Fruit fly (Drosophila melanogaster) whole organism, embryonic: Measurements from ENCODE around the gene mthl9.

Source experiments
- Adf1 ChIP-seq: fragments of 200-800 bp; sonication (Bioruptor generic); IDR thresholded peaks from 2 replicates; pipeline ENCODE4 v1.3.6; 2022; ENCODE audit warnings: missing biosample characterization, missing genetic modification characterization
- Blimp-1 ChIP-seq: fragments of 200-800 bp; sonication (Bioruptor generic); optimal IDR thresholded peaks from 3 replicates; lab custom pipeline; 2018; ENCODE audit warnings: missing biosample characterization, missing genetic modification characterization, mild to moderate bottlenecking, moderate library complexity, missing genetic modification reagents
- CG10267 ChIP-seq: fragments of 200-800 bp; sonication (Bioruptor generic); optimal IDR thresholded peaks from 2 replicates; lab custom pipeline; 2018; ENCODE audit warnings: missing biosample characterization, mild to moderate bottlenecking, missing genetic modification characterization, moderate library complexity
- CG10565 ChIP-seq: fragments of 200-800 bp; sonication (Bioruptor generic); optimal IDR thresholded peaks from 3 replicates; lab custom pipeline; 2016; ENCODE audit warnings: missing biosample characterization, mild to moderate bottlenecking, missing genetic modification characterization
- CG10654 ChIP-seq: fragments of 200-800 bp; sonication (Bioruptor generic); optimal IDR thresholded peaks from 2 replicates; lab custom pipeline; 2016; ENCODE audit warnings: missing biosample characterization, missing genetic modification characterization
- CG10959 ChIP-seq: fragments of 200-800 bp; sonication (Bioruptor generic); IDR thresholded peaks from 2 replicates; pipeline ENCODE4 v1.3.6; 2022; ENCODE audit warnings: missing biosample characterization, missing genetic modification characterization
- CG11085 ChIP-seq: fragments of 200-800 bp; sonication (Bioruptor generic); IDR thresholded peaks from 2 replicates; pipeline ENCODE4 v1.3.6; 2022; ENCODE audit warnings: missing biosample characterization, missing genetic modification characterization
- CG11093 ChIP-seq: fragments of 200-800 bp; sonication (Bioruptor generic); IDR thresholded peaks from 3 replicates; pipeline ENCODE4 v1.3.6; 2022; ENCODE audit warnings: missing biosample characterization, missing genetic modification characterization
- CG11247 ChIP-seq: fragments of 200-800 bp; sonication (Bioruptor generic); IDR thresholded peaks from 2 replicates; pipeline ENCODE4 v1.3.6; 2022; ENCODE audit warnings: missing biosample characterization, missing genetic modification characterization
- CG13624 ChIP-seq: fragments of 200-800 bp; sonication (Bioruptor generic); optimal IDR thresholded peaks from 2 replicates; lab custom pipeline; 2016; ENCODE audit warnings: missing biosample characterization, missing genetic modification characterization
- CG14667 ChIP-seq: fragments of 200-800 bp; sonication (Bioruptor generic); IDR thresholded peaks from 2 replicates; pipeline ENCODE4 v1.3.6; 2022; ENCODE audit warnings: missing biosample characterization, missing genetic modification characterization
- CG17359 ChIP-seq: fragments of 200-800 bp; sonication (Bioruptor generic); optimal IDR thresholded peaks from 3 replicates; lab custom pipeline; 2018; ENCODE audit warnings: missing biosample characterization, mild to moderate bottlenecking, missing genetic modification characterization, moderate library complexity
- CG2116 ChIP-seq: fragments of 200-800 bp; sonication (Bioruptor generic); optimal IDR thresholded peaks from 3 replicates; lab custom pipeline; 2018; ENCODE audit warnings: missing biosample characterization, mild to moderate bottlenecking, missing genetic modification characterization
- CG3065 ChIP-seq: fragments of 200-800 bp; sonication (Bioruptor generic); optimal IDR thresholded peaks from 2 replicates; lab custom pipeline; 2016; ENCODE audit warnings: missing biosample characterization, missing genetic modification characterization
- CG31388 ChIP-seq: fragments of 200-800 bp; sonication (Bioruptor generic); optimal IDR thresholded peaks from 2 replicates; lab custom pipeline; 2016; ENCODE audit warnings: missing biosample characterization, missing genetic modification characterization
- CG32767 ChIP-seq: fragments of 200-800 bp; sonication (Bioruptor generic); IDR thresholded peaks from 2 replicates; pipeline ENCODE4 v1.3.6; 2022; ENCODE audit warnings: missing biosample characterization, missing genetic modification characterization
- CG3995 ChIP-seq: fragments of 200-800 bp; sonication (Bioruptor generic); optimal IDR thresholded peaks from 3 replicates; lab custom pipeline; 2016; ENCODE audit warnings: missing biosample characterization, missing genetic modification characterization
- CG5953 ChIP-seq: fragments of 200-800 bp; sonication (Bioruptor generic); IDR thresholded peaks from 2 replicates; pipeline ENCODE4 v1.3.6; 2022; ENCODE audit warnings: missing biosample characterization, missing genetic modification characterization
- CG7839 ChIP-seq: fragments of 200-800 bp; sonication (Bioruptor generic); optimal IDR thresholded peaks from 3 replicates; lab custom pipeline; 2018; ENCODE audit warnings: missing biosample characterization, mild to moderate bottlenecking, missing genetic modification characterization, moderate library complexity
- CG7928 ChIP-seq: fragments of 200-800 bp; sonication (Bioruptor generic); optimal IDR thresholded peaks from 2 replicates; lab custom pipeline; 2017; ENCODE audit warnings: missing biosample characterization, mild to moderate bottlenecking, missing genetic modification characterization
- CG7987 ChIP-seq: fragments of 200-800 bp; sonication (Bioruptor generic); optimal IDR thresholded peaks from 2 replicates; lab custom pipeline; 2018; ENCODE audit warnings: missing biosample characterization, mild to moderate bottlenecking, missing genetic modification characterization, moderate library complexity
- CG8924 ChIP-seq: fragments of 200-800 bp; optimal IDR thresholded peaks from 3 replicates; lab custom pipeline; 2019; ENCODE audit warnings: missing biosample characterization, mild to moderate bottlenecking, missing genetic modification characterization, moderate library complexity
- CG9437 ChIP-seq: fragments of 200-800 bp; sonication (Bioruptor generic); optimal IDR thresholded peaks from 2 replicates; lab custom pipeline; 2018; ENCODE audit warnings: missing biosample characterization, mild to moderate bottlenecking, missing genetic modification characterization
- CG9797 ChIP-seq: fragments of 200-800 bp; sonication (Bioruptor generic); optimal IDR thresholded peaks from 3 replicates; lab custom pipeline; 2018; ENCODE audit warnings: missing biosample characterization, mild to moderate bottlenecking, missing genetic modification characterization
- Dip3 ChIP-seq: fragments of 200-800 bp; sonication (Bioruptor generic); optimal IDR thresholded peaks from 3 replicates; lab custom pipeline; 2016; ENCODE audit warnings: missing biosample characterization, missing genetic modification characterization
- Fer2 ChIP-seq: fragments of 200-800 bp; sonication (Bioruptor generic); optimal IDR thresholded peaks from 2 replicates; lab custom pipeline; 2018; ENCODE audit warnings: missing biosample characterization, mild to moderate bottlenecking, missing genetic modification characterization, moderate library complexity
- H15 ChIP-seq: fragments of 200-800 bp; sonication (Bioruptor generic); IDR thresholded peaks from 3 replicates; pipeline ENCODE4 v1.3.6; 2022; ENCODE audit warnings: missing biosample characterization, missing genetic modification characterization
- HHEX ChIP-seq: fragments of 200-800 bp; sonication (Bioruptor generic); optimal IDR thresholded peaks from 3 replicates; lab custom pipeline; 2017; ENCODE audit warnings: missing biosample characterization, mild to moderate bottlenecking, missing genetic modification characterization, missing genetic modification reagents
- Hey ChIP-seq: fragments of 200-800 bp; sonication (Bioruptor generic); optimal IDR thresholded peaks from 3 replicates; lab custom pipeline; 2018; ENCODE audit warnings: missing biosample characterization, mild to moderate bottlenecking, missing genetic modification characterization
- Hmx ChIP-seq: fragments of 200-800 bp; sonication (Bioruptor generic); optimal IDR thresholded peaks from 2 replicates; lab custom pipeline; 2016; ENCODE audit warnings: missing biosample characterization, missing genetic modification characterization
- Lim3 ChIP-seq: fragments of 200-800 bp; sonication (Bioruptor generic); IDR thresholded peaks from 2 replicates; pipeline ENCODE4 v1.3.6; 2022; ENCODE audit warnings: missing biosample characterization, missing genetic modification characterization
- Meics ChIP-seq: fragments of 200-800 bp; sonication (Bioruptor generic); optimal IDR thresholded peaks from 2 replicates; lab custom pipeline; 2017; ENCODE audit warnings: missing biosample characterization, mild to moderate bottlenecking, missing genetic modification characterization
- Nf-YB ChIP-seq: fragments of 200-800 bp; sonication (Bioruptor generic); optimal IDR thresholded peaks from 3 replicates; lab custom pipeline; 2019; ENCODE audit warnings: missing biosample characterization, mild to moderate bottlenecking, missing genetic modification characterization, moderate library complexity
- Ssrp ChIP-seq: fragments of 200-800 bp; sonication (Bioruptor generic); optimal IDR thresholded peaks from 2 replicates; lab custom pipeline; 2018; ENCODE audit warnings: missing biosample characterization, mild to moderate bottlenecking, missing genetic modification characterization, moderate library complexity
- Stat92E ChIP-seq, 3 experiments: fragments of >200 bp in 2 of 3; fragments of 200-800 bp in 1 of 3; sonication (Bioruptor generic) in 1 of 3; optimal IDR thresholded peaks; 2 replicates each; lab custom pipeline; 2017 to 2019; ENCODE audit warnings: missing biosample characterization in 3 of 3, missing genetic modification characterization in 3 of 3, mild to moderate bottlenecking in 1 of 3, moderate library complexity in 1 of 3
- Xbp1 ChIP-seq: fragments of 200-800 bp; sonication (Bioruptor generic); optimal IDR thresholded peaks from 3 replicates; lab custom pipeline; 2016; ENCODE audit warnings: missing biosample characterization, mild to moderate bottlenecking, missing genetic modification characterization
- chif ChIP-seq, 2 experiments: fragments of 200-800 bp; sonication (Bioruptor generic); optimal IDR thresholded peaks; 3 replicates each; lab custom pipeline; 2016; ENCODE audit warnings: missing biosample characterization in 2 of 2, missing genetic modification characterization in 2 of 2
- cwo ChIP-seq: fragments of 200-800 bp; sonication (Bioruptor generic); optimal IDR thresholded peaks from 3 replicates; lab custom pipeline; 2017; ENCODE audit warnings: missing biosample characterization, missing genetic modification characterization, mild to moderate bottlenecking, moderate library complexity, missing genetic modification reagents
- dati ChIP-seq: fragments of 200-800 bp; sonication (Bioruptor generic); IDR thresholded peaks from 2 replicates; pipeline ENCODE4 v1.3.6; 2022; ENCODE audit warnings: missing biosample characterization, missing genetic modification characterization
- fd3F ChIP-seq: fragments of 200-800 bp; sonication (Bioruptor generic); optimal IDR thresholded peaks from 2 replicates; lab custom pipeline; 2018; ENCODE audit warnings: missing biosample characterization, mild to moderate bottlenecking, missing genetic modification characterization, moderate library complexity
- grn ChIP-seq: fragments of 200-800 bp; sonication (Bioruptor generic); optimal IDR thresholded peaks from 3 replicates; lab custom pipeline; 2017; ENCODE audit warnings: missing biosample characterization, missing genetic modification characterization
- gt ChIP-seq: fragments of 200-800 bp; sonication (Bioruptor generic); IDR thresholded peaks from 2 replicates; pipeline ENCODE4 v1.3.6; 2022; ENCODE audit warnings: missing biosample characterization, missing genetic modification characterization
- insv ChIP-seq, 2 experiments: fragments of 200-800 bp; sonication (Bioruptor generic); optimal IDR thresholded peaks; 3 replicates each; lab custom pipeline; 2016 to 2018; ENCODE audit warnings: missing biosample characterization in 2 of 2, missing genetic modification characterization in 2 of 2
- lov ChIP-seq, 2 experiments: fragments of 200-800 bp in 1 of 2; fragments of >200 bp in 1 of 2; sonication (Bioruptor generic) in 1 of 2; IDR thresholded peaks in 1 of 2; optimal IDR thresholded peaks in 1 of 2; 2 replicates in 1 of 2; 3 replicates in 1 of 2; pipeline versions ENCODE4 v1.3.6 to Lab custom; 2017 to 2022; ENCODE audit warnings: missing biosample characterization in 1 of 2, missing genetic modification characterization in 1 of 2
- p53 ChIP-seq: fragments of 200-800 bp; sonication (Bioruptor generic); optimal IDR thresholded peaks from 2 replicates; lab custom pipeline; 2016; ENCODE audit warnings: missing biosample characterization, missing genetic modification characterization
- pho ChIP-seq: fragments of 200-800 bp; sonication (Bioruptor generic); optimal IDR thresholded peaks from 2 replicates; lab custom pipeline; 2016; ENCODE audit warnings: missing biosample characterization, missing genetic modification characterization
- salm ChIP-seq: fragments of 200-800 bp; sonication (Bioruptor generic); optimal IDR thresholded peaks from 2 replicates; lab custom pipeline; 2018; ENCODE audit warnings: missing biosample characterization, mild to moderate bottlenecking, missing genetic modification characterization
- tll ChIP-seq, 2 experiments: fragments of 200-800 bp in 1 of 2; fragments of >200 bp in 1 of 2; sonication (Bioruptor generic) in 1 of 2; optimal IDR thresholded peaks; 2 replicates each; lab custom pipeline; 2017 to 2019; ENCODE audit warnings: missing biosample characterization in 2 of 2, missing genetic modification characterization in 2 of 2, mild to moderate bottlenecking in 1 of 2, moderate library complexity in 1 of 2
- usp ChIP-seq: fragments of >200 bp; optimal IDR thresholded peaks from 2 replicates; lab custom pipeline; 2017; ENCODE audit warnings: missing biosample characterization, missing genetic modification characterization
- zen2 ChIP-seq: fragments of 200-800 bp; sonication (Bioruptor generic); IDR thresholded peaks from 3 replicates; pipeline ENCODE4 v1.3.6; 2022; ENCODE audit warnings: missing biosample characterization, missing genetic modification characterization; ENCODE audit not compliant: partially characterized antibody

Gene mthl9

dm6 chr3L:329153-329698, 2.9 kb downstream of the mthl9 start (continued):
- no peak for TF ChIP-seq grn (GFP tag; lab: Kevin White, UChicago)
- no peak for TF ChIP-seq Xbp1 (GFP tag; lab: Kevin White, UChicago)
- no peak for TF ChIP-seq Stat92E (GFP tag; optimal IDR thresholded peaks at IDR 0.05; lab: Kevin White, UChicago)
- TF ChIP-seq CG14667 (GFP tag; lab: Robert Waterston, UW) = no peak
- no peak for TF ChIP-seq tll (GFP tag; optimal IDR thresholded peaks at IDR 0.05; lab: Kevin White, UChicago)
- TF ChIP-seq CG10267 (tag; lab: Kevin White, UChicago) = no peak
- no peak for TF ChIP-seq CG32767 (GFP tag; lab: Robert Waterston, UW)
- peak; percentile 18 for TF ChIP-seq salm (tag; lab: Kevin White, UChicago)
- peak; percentile 57 for TF ChIP-seq CG2116 (GFP tag; lab: Kevin White, UChicago)
- no peak for TF ChIP-seq Ssrp (tag; lab: Kevin White, UChicago)
- TF ChIP-seq CG11247 (GFP tag; lab: Robert Waterston, UW) = no peak
- TF ChIP-seq CG13624 = peak; percentile 23
- no peak for TF ChIP-seq CG11085 (GFP tag; lab: Robert Waterston, UW)
- TF ChIP-seq CG10565 (GFP tag; lab: Kevin White, UChicago) = no peak
- TF ChIP-seq Hmx (GFP tag; lab: Kevin White, UChicago) = no peak
- no peak for TF ChIP-seq CG31388 (GFP tag; lab: Kevin White, UChicago)
- no peak for TF ChIP-seq Lim3 (GFP tag; lab: Robert Waterston, UW)
- TF ChIP-seq Dip3 (GFP tag; lab: Kevin White, UChicago) = no peak
- no peak for TF ChIP-seq CG10654 (GFP tag; lab: Kevin White, UChicago)
- no peak for TF ChIP-seq Adf1 (GFP tag; lab: Robert Waterston, UW)
- TF ChIP-seq dati (GFP tag; lab: Robert Waterston, UW) = no peak
- TF ChIP-seq Fer2 (tag; lab: Kevin White, UChicago) = peak; percentile 3
- peak; percentile 58 for TF ChIP-seq Meics
- TF ChIP-seq H15 (GFP tag; lab: Robert Waterston, UW) = no peak
- TF ChIP-seq CG3995 (GFP tag; lab: Kevin White, UChicago) = no peak
- no peak for TF ChIP-seq fd3F
- no peak for TF ChIP-seq CG7928 (GFP tag; lab: Kevin White, UChicago)
- TF ChIP-seq chif (GFP tag; optimal IDR thresholded peaks at IDR 0.05; lab: Kevin White, UChicago) = no peak
- no peak for TF ChIP-seq CG7839
- no peak for TF ChIP-seq CG5953 (GFP tag; lab: Robert Waterston, UW)
- TF ChIP-seq insv (GFP tag; optimal IDR thresholded peaks at IDR 0.05; lab: Kevin White, UChicago) = no peak
- no peak for TF ChIP-seq CG3065
- no peak for TF ChIP-seq HHEX (GFP tag; lab: Kevin White, UChicago)
- TF ChIP-seq pho = no peak
- no peak for TF ChIP-seq cwo (GFP tag; lab: Kevin White, UChicago)
- TF ChIP-seq CG17359 (tag; lab: Kevin White, UChicago) = no peak
- no peak for TF ChIP-seq gt (GFP tag; lab: Robert Waterston, UW)
- no peak for TF ChIP-seq Hey (tag; lab: Kevin White, UChicago)
- TF ChIP-seq usp (GFP tag; lab: Kevin White, UChicago) = no peak
- TF ChIP-seq CG7987 = peak; percentile 27
- TF ChIP-seq p53 = no peak
- TF ChIP-seq Blimp-1 (GFP tag; lab: Kevin White, UChicago) = no peak
- no peak for TF ChIP-seq lov (optimal IDR thresholded peaks at IDR 0.05; lab: Kevin White, UChicago)
- TF ChIP-seq lov (GFP tag; IDR thresholded peaks at IDR 0.05; lab: Robert Waterston, UW) = no peak
- no peak for TF ChIP-seq CG11093 (GFP tag; lab: Robert Waterston, UW)
- no peak for TF ChIP-seq CG10959 (GFP tag; lab: Robert Waterston, UW)
- TF ChIP-seq Nf-YB (GFP tag; lab: Kevin White, UChicago) = no peak
- no peak for TF ChIP-seq CG9437 (GFP tag; lab: Kevin White, UChicago)
- TF ChIP-seq CG8924 (tag; lab: Kevin White, UChicago) = no peak
- TF ChIP-seq zen2 = no peak; the same call in 2 of the 3 replicates
- TF ChIP-seq CG9797 (GFP tag; lab: Kevin White, UChicago) = peak; percentile 18
